Fruit fly (Drosophila melanogaster): ENCODE data around the gene eIF3e.

The eIF3e gene

dm6 chr3L:16786728-16787127 lies at the start of gene eIF3e:
Gene eIF3e, minus strand, starts transcription at chr3L:16786941.
- no peak for TF ChIP-seq CG7101 (tag; optimal IDR thresholded peaks at IDR 0.05)
- peak; percentile 4 for TF ChIP-seq bab1 (GFP tag; optimal IDR thresholded peaks at IDR 0.05)
- TF ChIP-seq cic (GFP tag; optimal IDR thresholded peaks at IDR 0.05), result no peak
- TF ChIP-seq Mnt (GFP tag; optimal IDR thresholded peaks at IDR 0.05), result peak; percentile 67
- TF ChIP-seq tj (GFP tag; optimal IDR thresholded peaks at IDR 0.05), result peak; percentile 21

DNA sequence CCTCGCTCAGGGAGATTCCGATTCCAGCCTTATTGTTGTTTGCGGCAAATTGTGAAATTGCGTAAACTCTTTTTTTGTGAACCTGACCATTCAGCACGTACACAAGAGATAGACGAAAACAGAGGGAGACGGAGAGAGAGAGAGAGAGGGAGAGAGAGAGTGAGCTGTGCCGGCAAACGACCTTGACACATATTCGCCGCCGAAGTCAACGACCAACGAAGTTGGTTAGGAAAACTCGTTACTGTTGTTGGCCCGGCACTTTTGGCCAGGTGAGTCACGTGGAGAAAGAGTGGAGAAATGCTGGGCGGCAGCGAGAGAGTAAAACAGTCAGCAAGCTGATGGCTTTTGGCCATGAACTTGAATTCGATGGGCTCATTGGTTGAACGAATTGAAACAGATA lies 43.2 kb upstream of the eIF3e start:
- TF ChIP-seq CG5204 (GFP tag; optimal IDR thresholded peaks at IDR 0.05) (no peak), CG7045 (GFP tag; optimal IDR thresholded peaks at IDR 0.05) (no peak), Crg-1 (GFP tag; optimal IDR thresholded peaks at IDR 0.05) (no peak), CG11617 (GFP tag; optimal IDR thresholded peaks at IDR 0.05) (no peak), tj (GFP tag; optimal IDR thresholded peaks at IDR 0.05) (no peak), Mnt (GFP tag; optimal IDR thresholded peaks at IDR 0.05) (no peak)

DNA sequence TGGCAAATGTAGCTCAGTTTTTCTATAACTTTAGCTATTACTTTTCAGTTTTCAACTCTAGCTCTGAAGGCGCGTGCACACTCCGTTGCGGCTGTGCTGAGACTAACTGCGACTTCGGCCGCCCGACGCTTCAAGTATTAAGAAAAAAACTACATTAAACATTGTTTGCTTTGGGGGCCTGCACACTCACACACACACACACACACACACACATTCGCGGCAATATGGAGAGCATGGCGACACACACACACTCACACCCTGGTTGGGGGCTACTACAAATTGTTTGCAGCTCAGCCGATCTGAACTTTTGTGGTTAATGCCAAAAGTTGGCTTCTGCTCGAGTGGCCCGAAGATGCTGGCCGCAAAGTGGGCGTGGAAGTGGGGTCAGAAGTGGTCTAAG lies 42.2 kb upstream of the eIF3e start, which contains the start of gene CG13024:
TSS of gene CG13024 (minus strand) at position 108 of the 400 bp plus-strand sequence.
- TF ChIP-seq bab1 (GFP tag; optimal IDR thresholded peaks at IDR 0.05) (no peak), Hr96 (GFP tag; optimal IDR thresholded peaks at IDR 0.05) (no peak), kay (GFP tag; ENCODE audit: borderline replicate concordance) (no peak), tj (GFP tag; optimal IDR thresholded peaks at IDR 0.05) (no peak), CG12768 (GFP tag; optimal IDR thresholded peaks at IDR 0.05) (no peak), toe (GFP tag; optimal IDR thresholded peaks at IDR 0.05) (no peak), cic (GFP tag; optimal IDR thresholded peaks at IDR 0.05) (no peak), CG5204 (GFP tag; optimal IDR thresholded peaks at IDR 0.05) (no peak), cnc (optimal IDR thresholded peaks at IDR 0.05) (no peak), ovo (GFP tag; optimal IDR thresholded peaks at IDR 0.05) (no peak), Crg-1 (GFP tag; optimal IDR thresholded peaks at IDR 0.05) (no peak), CG33017 (tag; optimal IDR thresholded peaks at IDR 0.05) (no peak), CG7045 (GFP tag; optimal IDR thresholded peaks at IDR 0.05) (no peak)

DNA sequence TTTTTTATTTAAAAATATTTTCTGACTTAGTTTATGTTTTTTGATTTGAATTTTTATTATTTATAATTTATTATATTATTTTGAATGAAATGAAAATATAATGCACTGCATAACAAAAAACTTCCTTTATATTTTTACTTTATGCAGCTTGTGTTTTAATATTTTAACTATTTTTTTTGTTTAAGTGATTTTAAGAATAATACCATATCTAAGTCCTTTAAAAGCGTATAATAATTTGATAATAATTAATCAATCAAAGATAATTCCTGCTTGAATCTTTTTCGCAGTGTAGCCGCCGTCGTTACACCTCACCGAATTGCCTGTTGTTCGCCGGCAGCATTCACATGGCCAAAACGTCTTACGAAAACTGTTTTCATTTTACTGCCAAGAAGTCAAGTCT lies 38.5 kb upstream of the eIF3e start:
- TF ChIP-seq pad (GFP tag; optimal IDR thresholded peaks at IDR 0.05) (no peak), bab1 (GFP tag; optimal IDR thresholded peaks at IDR 0.05) (no peak), CG5204 (GFP tag; optimal IDR thresholded peaks at IDR 0.05) (no peak), toe (GFP tag; optimal IDR thresholded peaks at IDR 0.05) (no peak), CG12768 (GFP tag; optimal IDR thresholded peaks at IDR 0.05) (no peak), Mnt (GFP tag; optimal IDR thresholded peaks at IDR 0.05) (no peak), CG33017 (tag; optimal IDR thresholded peaks at IDR 0.05) (no peak), CG11617 (GFP tag; optimal IDR thresholded peaks at IDR 0.05) (no peak), cic (GFP tag; optimal IDR thresholded peaks at IDR 0.05) (no peak), CG1620 (GFP tag; optimal IDR thresholded peaks at IDR 0.05) (no peak), Clk (GFP tag; optimal IDR thresholded peaks at IDR 0.05) (no peak), Hr96 (GFP tag; optimal IDR thresholded peaks at IDR 0.05) (no peak), tj (GFP tag; optimal IDR thresholded peaks at IDR 0.05) (no peak)

dm6 chr3L:16824725-16825124 lies 38.0 kb upstream of the eIF3e start:
- no peak for TF ChIP-seq CG12768 (GFP tag; optimal IDR thresholded peaks at IDR 0.05)
- TF ChIP-seq CG5204 (GFP tag; optimal IDR thresholded peaks at IDR 0.05), result no peak
- no peak for TF ChIP-seq Hr96 (GFP tag; optimal IDR thresholded peaks at IDR 0.05)
- no peak for TF ChIP-seq CG14711 (tag; optimal IDR thresholded peaks at IDR 0.05)

DNA sequence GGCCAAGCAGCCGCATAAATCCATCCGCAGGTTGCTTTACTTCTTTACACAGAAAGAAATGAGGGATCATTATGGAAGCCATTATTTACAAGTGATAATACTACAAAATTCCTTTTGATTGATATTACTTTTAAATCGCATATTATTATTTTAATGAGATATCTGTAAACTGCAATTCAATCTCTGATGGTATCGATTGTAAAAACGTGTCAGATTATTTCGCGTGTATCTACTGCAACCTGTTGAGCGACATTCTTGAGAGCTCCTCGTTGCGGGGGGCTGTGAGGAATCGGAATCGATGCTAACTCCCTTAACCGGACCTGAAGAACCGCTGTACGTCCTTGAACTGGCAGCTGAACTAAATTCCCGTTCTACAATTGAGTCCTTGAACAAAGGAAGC lies 31.3 kb upstream of the eIF3e start:
- TF ChIP-seq CG7045 (GFP tag; optimal IDR thresholded peaks at IDR 0.05), result no peak
- no peak for TF ChIP-seq Hr96 (GFP tag; optimal IDR thresholded peaks at IDR 0.05)
- TF ChIP-seq cic (GFP tag; optimal IDR thresholded peaks at IDR 0.05), result no peak
- TF ChIP-seq cnc (optimal IDR thresholded peaks at IDR 0.05), result no peak
- TF ChIP-seq CG14711 (tag; optimal IDR thresholded peaks at IDR 0.05), result no peak
- no peak for TF ChIP-seq kay (GFP tag; ENCODE audit: borderline replicate concordance)
- no peak for TF ChIP-seq CG12768 (GFP tag; optimal IDR thresholded peaks at IDR 0.05)
- no peak for TF ChIP-seq CG11617 (GFP tag; optimal IDR thresholded peaks at IDR 0.05)
- no peak for TF ChIP-seq Mnt (GFP tag; optimal IDR thresholded peaks at IDR 0.05)
- TF ChIP-seq CG5204 (GFP tag; optimal IDR thresholded peaks at IDR 0.05), result no peak
- TF ChIP-seq ovo (GFP tag; optimal IDR thresholded peaks at IDR 0.05), result no peak
- TF ChIP-seq pad (GFP tag; optimal IDR thresholded peaks at IDR 0.05), result no peak
- no peak for TF ChIP-seq tj (GFP tag; optimal IDR thresholded peaks at IDR 0.05)
- no peak for TF ChIP-seq toe (GFP tag; optimal IDR thresholded peaks at IDR 0.05)
- TF ChIP-seq CG33017 (tag; optimal IDR thresholded peaks at IDR 0.05), result no peak
- TF ChIP-seq CG7101 (tag; optimal IDR thresholded peaks at IDR 0.05), result no peak

DNA sequence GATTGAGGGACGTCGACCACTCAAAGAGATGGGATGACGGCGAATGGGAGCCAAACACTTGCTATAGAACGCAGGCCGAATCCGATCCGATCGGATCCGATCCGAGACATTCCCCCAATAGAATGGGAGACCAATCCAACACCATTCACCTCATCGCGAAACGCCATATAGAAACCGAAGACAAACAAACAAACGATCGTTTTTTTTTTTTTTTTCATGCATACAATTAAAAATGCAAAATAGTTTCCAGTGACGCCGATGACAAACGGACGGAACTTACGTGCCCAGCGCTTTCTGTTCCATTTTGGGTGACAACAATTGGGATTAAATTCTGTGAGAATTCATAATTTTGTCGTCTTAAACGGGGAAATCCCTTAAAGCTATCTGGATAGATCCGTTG lies 27.2 kb upstream of the eIF3e start:
- no peak for TF ChIP-seq CG14711 (tag; optimal IDR thresholded peaks at IDR 0.05)
- no peak for TF ChIP-seq tj (GFP tag; optimal IDR thresholded peaks at IDR 0.05)
- no peak for TF ChIP-seq Hr96 (GFP tag; optimal IDR thresholded peaks at IDR 0.05)
- no peak for TF ChIP-seq pad (GFP tag; optimal IDR thresholded peaks at IDR 0.05)
- TF ChIP-seq cnc (optimal IDR thresholded peaks at IDR 0.05), result no peak
- TF ChIP-seq CG33017 (tag; optimal IDR thresholded peaks at IDR 0.05), result no peak
- TF ChIP-seq CG5204 (GFP tag; optimal IDR thresholded peaks at IDR 0.05), result no peak
- TF ChIP-seq kay (GFP tag; ENCODE audit: borderline replicate concordance), result no peak
- no peak for TF ChIP-seq ovo (GFP tag; optimal IDR thresholded peaks at IDR 0.05)
- no peak for TF ChIP-seq CG11617 (GFP tag; optimal IDR thresholded peaks at IDR 0.05)
- TF ChIP-seq toe (GFP tag; optimal IDR thresholded peaks at IDR 0.05), result no peak
- no peak for TF ChIP-seq Clk (GFP tag; optimal IDR thresholded peaks at IDR 0.05)
- TF ChIP-seq cic (GFP tag; optimal IDR thresholded peaks at IDR 0.05), result no peak
